Worm (Caenorhabditis elegans): Measurements from ENCODE around the gene nstp-10.

- TF ChIP-seq W03F9.2 (tag; optimal IDR thresholded peaks at IDR 0.05) (no peak), him-1 (tag; optimal IDR thresholded peaks at IDR 0.05) (no peak)
These were observed 8.1 kb downstream of the nstp-10 start, which contains the start of gene C50F4.16 for ce11 chrV:9541506-9541905.

Measured in whole organism, L4/young adult.